Worm (Caenorhabditis elegans) whole organism, L1 larva: Measurements from ENCODE around the gene fkh-7.

Source experiments
- C16A3.4 ChIP-seq: fragments of 150-350 bp; optimal IDR thresholded peaks from 2 replicates; lab custom pipeline; 2014; ENCODE audit warnings: missing biosample characterization, missing genetic modification characterization
- F16B12.6 ChIP-seq: fragments of 150-350 bp; optimal IDR thresholded peaks from 2 replicates; lab custom pipeline; 2014; ENCODE audit warnings: missing biosample characterization, missing genetic modification characterization
- Y116A8C.19 ChIP-seq: sonication (generic microtip); optimal IDR thresholded peaks from 2 replicates; lab custom pipeline; 2016; ENCODE audit warnings: missing compliant biosample characterization, missing genetic modification characterization, borderline replicate concordance
- alr-1 ChIP-seq: fragments of 200-800 bp; sonication (Bioruptor generic); optimal IDR thresholded peaks from 2 replicates; lab custom pipeline; 2018; ENCODE audit warnings: borderline replicate concordance, mild to moderate bottlenecking, missing genetic modification characterization, missing compliant biosample characterization
- aly-2 ChIP-seq: fragments of 150-350 bp; optimal IDR thresholded peaks from 2 replicates; lab custom pipeline; 2014; ENCODE audit warnings: missing biosample characterization, missing genetic modification characterization
- ama-1 ChIP-seq: fragments of 150-350 bp; optimal IDR thresholded peaks from 2 replicates; lab custom pipeline; 2014
- ceh-63 ChIP-seq: fragments of 200-800 bp; sonication (Bioruptor generic); optimal IDR thresholded peaks from 2 replicates; lab custom pipeline; 2018; ENCODE audit warnings: mild to moderate bottlenecking, missing genetic modification characterization, missing compliant biosample characterization
- ceh-8 ChIP-seq: fragments of 200-800 bp; sonication (Bioruptor generic); optimal IDR thresholded peaks from 2 replicates; lab custom pipeline; 2018; ENCODE audit warnings: mild to moderate bottlenecking, missing genetic modification characterization, moderate library complexity, missing compliant biosample characterization
- ceh-88 ChIP-seq: fragments of 200-800 bp; sonication (Bioruptor generic); IDR thresholded peaks from 2 replicates; pipeline ENCODE4 v1.3.6; 2022; ENCODE audit warnings: missing genetic modification characterization, missing compliant biosample characterization
- ces-1 ChIP-seq: fragments of 150-350 bp; optimal IDR thresholded peaks from 2 replicates; lab custom pipeline; 2014; ENCODE audit warnings: missing biosample characterization, missing genetic modification reagents, missing genetic modification characterization
- dpl-1 ChIP-seq, 3 experiments: fragments of 150-350 bp in 2 of 3; sonication (generic microtip) in 1 of 3; optimal IDR thresholded peaks; 2 replicates each; lab custom pipeline; 2014 to 2017; ENCODE audit warnings: missing biosample characterization in 3 of 3, missing genetic modification characterization in 3 of 3, missing genetic modification reagents in 3 of 3
- dsc-1 ChIP-seq: sonication (generic microtip); optimal IDR thresholded peaks from 2 replicates; lab custom pipeline; 2016; ENCODE audit warnings: mild to moderate bottlenecking, missing genetic modification characterization, missing compliant biosample characterization
- efl-1 ChIP-seq, 4 experiments: fragments of 150-350 bp; optimal IDR thresholded peaks in 3 of 4; peaks in 1 of 4; 1 replicate in 1 of 4; 2 replicates in 3 of 4; lab custom pipeline; 2014; ENCODE audit warnings: missing biosample characterization in 2 of 4, missing genetic modification characterization in 2 of 4, missing genetic modification reagents in 2 of 4
- egl-13 ChIP-seq: sonication (generic microtip); optimal IDR thresholded peaks from 2 replicates; lab custom pipeline; 2016; ENCODE audit warnings: missing genotype, missing genetic modification reagents, missing genetic modification characterization, missing compliant biosample characterization
- egl-27 ChIP-seq, 2 experiments: fragments of 150-350 bp in 1 of 2; sonication (generic microtip); optimal IDR thresholded peaks; 3 replicates each; lab custom pipeline; 2017 to 2018; ENCODE audit warnings: missing biosample characterization in 2 of 2, missing genetic modification characterization in 2 of 2, missing genetic modification reagents in 2 of 2
- elt-2 ChIP-seq: sonication (generic microtip); optimal IDR thresholded peaks from 2 replicates; lab custom pipeline; 2016; ENCODE audit warnings: missing genetic modification characterization, mild to moderate bottlenecking, inconsistent platforms, missing compliant biosample characterization, missing genetic modification reagents
- ets-5 ChIP-seq: fragments of 200-800 bp; sonication (Bioruptor generic); IDR thresholded peaks from 2 replicates; pipeline ENCODE4 v1.3.6; 2022; ENCODE audit warnings: missing genetic modification characterization, missing compliant biosample characterization
- fkh-10 ChIP-seq: sonication (generic microtip); optimal IDR thresholded peaks from 2 replicates; lab custom pipeline; 2017; ENCODE audit warnings: missing biosample characterization, missing genetic modification reagents, missing genetic modification characterization
- fkh-4 ChIP-seq: sonication (generic microtip); optimal IDR thresholded peaks from 2 replicates; lab custom pipeline; 2016; ENCODE audit warnings: missing compliant biosample characterization, missing genetic modification characterization, borderline replicate concordance
- hlh-4 ChIP-seq: sonication (generic microtip); optimal IDR thresholded peaks from 2 replicates; lab custom pipeline; 2016; ENCODE audit warnings: mild to moderate bottlenecking, missing genetic modification characterization, missing compliant biosample characterization
- isw-1 ChIP-seq: fragments of 200-800 bp; sonication (Bioruptor generic); IDR thresholded peaks from 2 replicates; pipeline ENCODE4 v1.3.6; 2022; ENCODE audit warnings: missing genetic modification characterization, missing compliant biosample characterization
- jun-1 ChIP-seq: fragments of 150-350 bp; optimal IDR thresholded peaks from 2 replicates; lab custom pipeline; 2014; ENCODE audit warnings: missing biosample characterization, missing genetic modification reagents, missing genetic modification characterization
- lin-13 ChIP-seq: fragments of 150-350 bp; optimal IDR thresholded peaks from 2 replicates; lab custom pipeline; 2014; ENCODE audit warnings: missing biosample characterization, missing genetic modification reagents, missing genetic modification characterization
- lin-14 ChIP-seq: fragments of 200-800 bp; sonication (Bioruptor generic); optimal IDR thresholded peaks from 2 replicates; lab custom pipeline; 2018; ENCODE audit warnings: mild to moderate bottlenecking, missing genetic modification characterization, moderate library complexity, missing compliant biosample characterization
- lin-35 ChIP-seq, 2 experiments: fragments of 150-350 bp; optimal IDR thresholded peaks; 2 replicates each; lab custom pipeline; 2014; ENCODE audit warnings: missing biosample characterization in 2 of 2, missing genetic modification characterization in 2 of 2, missing genetic modification reagents in 2 of 2
- lin-39 ChIP-seq: fragments of 150-350 bp; optimal IDR thresholded peaks from 2 replicates; lab custom pipeline; 2014; ENCODE audit warnings: missing biosample characterization, missing genetic modification reagents, missing genetic modification characterization
- lir-3 ChIP-seq: sonication (generic microtip); optimal IDR thresholded peaks from 2 replicates; lab custom pipeline; 2016; ENCODE audit warnings: mild to moderate bottlenecking, missing genetic modification characterization, moderate library complexity, missing compliant biosample characterization; ENCODE audit not compliant: poor library complexity
- lsy-2 ChIP-seq, 2 experiments: fragments of 150-350 bp; optimal IDR thresholded peaks; 2 replicates each; lab custom pipeline; 2014; ENCODE audit warnings: missing biosample characterization in 2 of 2, missing genetic modification characterization in 2 of 2
- mef-2 ChIP-seq: fragments of 150-350 bp; optimal IDR thresholded peaks from 2 replicates; lab custom pipeline; 2014; ENCODE audit warnings: missing biosample characterization, missing genetic modification characterization
- mep-1 ChIP-seq: fragments of 150-350 bp; optimal IDR thresholded peaks from 2 replicates; lab custom pipeline; 2014; ENCODE audit warnings: missing biosample characterization, missing genetic modification characterization
- nhr-11 ChIP-seq: fragments of 150-350 bp; optimal IDR thresholded peaks from 2 replicates; lab custom pipeline; 2014; ENCODE audit warnings: missing biosample characterization, missing genetic modification characterization
- nhr-20 ChIP-seq: sonication (generic microtip); optimal IDR thresholded peaks from 2 replicates; lab custom pipeline; 2016; ENCODE audit warnings: mild to moderate bottlenecking, missing genetic modification characterization, missing compliant biosample characterization
- nhr-237 ChIP-seq: fragments of 150-350 bp; optimal IDR thresholded peaks from 2 replicates; lab custom pipeline; 2014; ENCODE audit warnings: missing biosample characterization, missing genetic modification characterization
- nhr-47 ChIP-seq: sonication (generic microtip); optimal IDR thresholded peaks from 2 replicates; lab custom pipeline; 2016; ENCODE audit warnings: mild to moderate bottlenecking, missing genetic modification characterization, moderate library complexity, missing compliant biosample characterization
- nhr-71 ChIP-seq: sonication (generic microtip); optimal IDR thresholded peaks from 2 replicates; lab custom pipeline; 2016; ENCODE audit warnings: mild to moderate bottlenecking, missing genetic modification characterization, moderate library complexity, missing compliant biosample characterization
- nhr-76 ChIP-seq: sonication (generic microtip); optimal IDR thresholded peaks from 2 replicates; lab custom pipeline; 2017; ENCODE audit warnings: missing biosample characterization, missing genetic modification characterization
- nhr-77 ChIP-seq: fragments of 150-350 bp; optimal IDR thresholded peaks from 2 replicates; lab custom pipeline; 2014; ENCODE audit warnings: missing biosample characterization, missing genetic modification characterization
- pax-3 ChIP-seq: fragments of 200-800 bp; sonication (Bioruptor generic); optimal IDR thresholded peaks from 2 replicates; lab custom pipeline; 2018; ENCODE audit warnings: mild to moderate bottlenecking, missing genetic modification characterization, moderate library complexity, missing compliant biosample characterization
- pqm-1 ChIP-seq: sonication (generic microtip); optimal IDR thresholded peaks from 3 replicates; lab custom pipeline; 2017; ENCODE audit warnings: missing biosample characterization, missing genetic modification characterization
- rnt-1 ChIP-seq: sonication (generic microtip); optimal IDR thresholded peaks from 2 replicates; lab custom pipeline; 2016; ENCODE audit warnings: mild to moderate bottlenecking, missing genetic modification characterization, moderate library complexity, missing compliant biosample characterization
- skn-1 ChIP-seq: fragments of 150-350 bp; optimal IDR thresholded peaks from 2 replicates; lab custom pipeline; 2014; ENCODE audit warnings: missing biosample characterization, missing genetic modification characterization
- snpc-4 ChIP-seq: fragments of 150-350 bp; optimal IDR thresholded peaks from 2 replicates; lab custom pipeline; 2014; ENCODE audit warnings: missing biosample characterization, missing genetic modification characterization
- sup-37 ChIP-seq: fragments of 200-800 bp; sonication (Bioruptor generic); optimal IDR thresholded peaks from 2 replicates; lab custom pipeline; 2018; ENCODE audit warnings: mild to moderate bottlenecking, missing genetic modification characterization, missing compliant biosample characterization
- swsn-7 ChIP-seq: sonication (generic microtip); optimal IDR thresholded peaks from 2 replicates; lab custom pipeline; 2016; ENCODE audit warnings: missing genetic modification characterization, missing compliant biosample characterization
- tbx-2 ChIP-seq: sonication (generic microtip); optimal IDR thresholded peaks from 2 replicates; lab custom pipeline; 2016; ENCODE audit warnings: missing genetic modification characterization, missing compliant biosample characterization
- unc-62 ChIP-seq: fragments of 150-350 bp; optimal IDR thresholded peaks from 2 replicates; lab custom pipeline; 2014; ENCODE audit warnings: missing biosample characterization, missing genetic modification reagents, missing genetic modification characterization
- unc-86 ChIP-seq: sonication (generic microtip); optimal IDR thresholded peaks from 2 replicates; lab custom pipeline; 2016; ENCODE audit warnings: missing genetic modification characterization, missing compliant biosample characterization
- xbp-1 ChIP-seq: sonication (generic microtip); optimal IDR thresholded peaks from 2 replicates; lab custom pipeline; 2016; ENCODE audit warnings: missing genetic modification characterization, missing compliant biosample characterization
- zag-1 ChIP-seq: fragments of 150-350 bp; optimal IDR thresholded peaks from 2 replicates; lab custom pipeline; 2014; ENCODE audit warnings: missing biosample characterization, missing genetic modification characterization
- ztf-11 ChIP-seq, 2 experiments: sonication (generic microtip); optimal IDR thresholded peaks; 2 replicates each; lab custom pipeline; 2016 to 2017; ENCODE audit warnings: missing genetic modification characterization in 2 of 2, missing biosample characterization in 1 of 2, missing compliant biosample characterization in 1 of 2

The fkh-7 gene

DNA sequence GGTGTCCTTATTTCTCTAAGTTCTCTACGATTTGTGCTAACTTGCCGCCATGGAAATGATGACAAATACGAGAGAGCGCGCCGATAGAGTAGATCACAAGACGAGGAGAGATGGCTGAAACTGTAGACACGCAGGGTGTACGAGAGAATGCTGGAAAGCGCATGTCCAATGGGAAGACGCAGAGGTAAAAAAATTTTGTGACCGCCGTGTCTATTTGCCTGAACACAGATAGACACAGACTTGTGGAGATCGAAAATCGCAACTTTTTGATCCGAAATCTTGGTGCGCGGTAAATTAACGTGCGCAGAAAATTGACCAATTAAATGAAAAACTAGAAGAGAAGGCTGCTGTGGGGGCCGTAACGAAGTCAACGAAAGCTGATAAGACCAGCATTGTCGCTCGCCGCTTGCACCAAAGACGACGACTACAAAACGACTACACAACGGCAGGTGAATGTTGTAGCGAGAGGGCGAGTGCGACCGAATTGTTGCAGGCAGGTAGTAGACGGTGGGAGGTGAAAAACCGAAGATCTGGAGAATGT is 72.7 kb downstream of the fkh-7 start (continued):
- TF ChIP-seq F16B12.6 (tag; lab: Kevin White, UChicago): no peak
- no peak for TF ChIP-seq zag-1 (tag; lab: Kevin White, UChicago)
- TF ChIP-seq lin-14 (GFP tag; lab: Kevin White, UChicago): peak; percentile 96
- peak; percentile 60 for TF ChIP-seq C16A3.4
- peak; percentile 92 for TF ChIP-seq nhr-77 (tag; lab: Kevin White, UChicago)
- peak; percentile 96 for TF ChIP-seq nhr-20 (tag; lab: Kevin White, UChicago)
- peak; percentile 67 for TF ChIP-seq nhr-11 (tag; lab: Kevin White, UChicago)
- peak; percentile 54 for TF ChIP-seq snpc-4 (tag; lab: Kevin White, UChicago)
- no peak for TF ChIP-seq mef-2 (tag; lab: Kevin White, UChicago)
- TF ChIP-seq egl-13 (tag; lab: Kevin White, UChicago): no peak
- no peak for TF ChIP-seq Y116A8C.19
- peak; percentile 63 for TF ChIP-seq isw-1 (GFP tag; lab: Robert Waterston, UW)
- no peak for TF ChIP-seq ztf-11 (tag; optimal IDR thresholded peaks at IDR 0.05; lab: Kevin White, UChicago)
- peak; percentile 70 for TF ChIP-seq lin-13 (GFP tag; lab: Kevin White, UChicago)
- peak; percentile 73 to 81 for TF ChIP-seq lsy-2 (tag; optimal IDR thresholded peaks at IDR 0.05; lab: Kevin White, UChicago)
- no peak for TF ChIP-seq skn-1
- TF ChIP-seq unc-62 (GFP tag; lab: Kevin White, UChicago): no peak
- TF ChIP-seq ets-5 (GFP tag; lab: Robert Waterston, UW): no peak
- peak; percentile 81 for TF ChIP-seq swsn-7 (tag; lab: Kevin White, UChicago)
- TF ChIP-seq alr-1 (tag; lab: Kevin White, UChicago): no peak
- TF ChIP-seq aly-2 (tag; lab: Kevin White, UChicago): no peak
- peak; percentile 92 for TF ChIP-seq tbx-2 (tag; lab: Kevin White, UChicago)
- no peak for TF ChIP-seq ama-1 (lab: Kevin White, UChicago)
- peak; percentile 95 for TF ChIP-seq nhr-71 (tag; lab: Kevin White, UChicago)
- TF ChIP-seq mep-1 (tag; lab: Kevin White, UChicago): peak; percentile 50
- peak; percentile 1 for TF ChIP-seq unc-86 (tag; lab: Kevin White, UChicago)
- TF ChIP-seq pqm-1: no peak
- peak; percentile 71 for TF ChIP-seq rnt-1 (tag; lab: Kevin White, UChicago)
- peak; percentile 56; the same call in 1 of the 2 replicates for TF ChIP-seq ceh-88 (GFP tag; lab: Robert Waterston, UW)
- TF ChIP-seq lin-35 (GFP tag; optimal IDR thresholded peaks at IDR 0.05; lab: Kevin White, UChicago): peak; percentile 69 to 79
- no peak for TF ChIP-seq ces-1 (GFP tag; lab: Kevin White, UChicago)
- peak in 1 of 2 experiments; percentile 79 for TF ChIP-seq egl-27 (tag; optimal IDR thresholded peaks at IDR 0.05; lab: Kevin White, UChicago)
- no peak for TF ChIP-seq fkh-4
- TF ChIP-seq nhr-237 (tag; lab: Kevin White, UChicago): peak; percentile 45
- TF ChIP-seq fkh-10 (GFP tag; lab: Kevin White, UChicago): peak; percentile 10
- TF ChIP-seq jun-1 (tag; lab: Kevin White, UChicago): peak; percentile 78
- no peak for TF ChIP-seq ceh-63 (GFP tag; lab: Kevin White, UChicago)
- peak; percentile 47 for TF ChIP-seq lir-3 (tag; lab: Kevin White, UChicago)
- no peak for TF ChIP-seq hlh-4 (tag; lab: Kevin White, UChicago)
- TF ChIP-seq dpl-1 (GFP tag; optimal IDR thresholded peaks at IDR 0.05; lab: Kevin White, UChicago): peak; percentile 48 to 68 (median 54)
- TF ChIP-seq sup-37 (GFP tag; lab: Kevin White, UChicago): peak; percentile 18

DNA sequence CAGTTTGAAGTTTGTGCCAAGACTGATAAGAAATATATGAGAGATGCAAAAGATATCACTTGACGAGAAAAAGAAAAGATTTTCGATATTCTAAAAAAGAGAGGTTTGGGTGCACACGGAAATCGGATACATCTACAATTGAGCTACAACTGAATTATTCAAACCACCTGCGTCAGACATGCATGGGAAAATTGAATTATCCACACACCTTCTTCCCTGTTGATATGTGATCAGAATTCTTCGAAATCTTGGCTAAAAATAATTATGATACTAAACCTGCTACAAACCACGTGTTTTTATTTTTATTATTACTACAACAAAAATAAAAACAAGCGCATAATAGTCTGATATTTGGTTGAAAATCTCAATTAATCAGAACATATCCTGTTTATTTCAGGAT is 73.7 kb downstream of the fkh-7 start:
- TF ChIP-seq rnt-1 (tag; lab: Kevin White, UChicago) (no peak), ceh-8 (GFP tag; lab: Kevin White, UChicago) (no peak), lin-39 (tag; lab: Kevin White, UChicago) (no peak), nhr-76 (tag; lab: Kevin White, UChicago) (no peak), xbp-1 (no peak), dsc-1 (tag; lab: Kevin White, UChicago) (peak; percentile 59), tbx-2 (tag; lab: Kevin White, UChicago) (no peak), zag-1 (tag; lab: Kevin White, UChicago) (no peak), lin-14 (GFP tag; lab: Kevin White, UChicago) (peak; percentile 23), lsy-2 (tag; optimal IDR thresholded peaks at IDR 0.05; lab: Kevin White, UChicago) (no peak), efl-1 (optimal IDR thresholded peaks at IDR 0.05; lab: Kevin White, UChicago) (no peak), efl-1 (GFP tag; optimal IDR thresholded peaks at IDR 0.05 in 1 of 2; lab: Kevin White, UChicago) (peak in 1 of 2 experiments; percentile 67), nhr-47 (tag; lab: Kevin White, UChicago) (peak; percentile 63), ceh-63 (GFP tag; lab: Kevin White, UChicago) (no peak), nhr-20 (tag; lab: Kevin White, UChicago) (peak; percentile 31), elt-2 (tag; lab: Kevin White, UChicago) (peak; percentile 19), swsn-7 (tag; lab: Kevin White, UChicago) (peak; percentile 23), egl-27 (tag; optimal IDR thresholded peaks at IDR 0.05; lab: Kevin White, UChicago) (no peak), pax-3 (tag; lab: Kevin White, UChicago) (no peak)
